Fruit fly (Drosophila melanogaster) whole organism, pupa: Measurements from ENCODE around the gene rst.
A peak's percentile ranks its signal among the peaks of the same experiment; 100 is the strongest.

Experiments used
- CG10348 ChIP-seq: fragments of 200-800 bp; sonication (Bioruptor generic); IDR thresholded peaks from 2 replicates; pipeline ENCODE4 v1.3.6; 2022; ENCODE audit warnings: missing biosample characterization, missing genetic modification characterization
- CG12605 ChIP-seq: fragments of 200-800 bp; sonication (Bioruptor generic); IDR thresholded peaks from 2 replicates; pipeline ENCODE4 v1.3.6; 2022; ENCODE audit warnings: missing biosample characterization, missing genetic modification characterization
- CG13204 ChIP-seq: fragments of 200-800 bp; sonication (Bioruptor generic); optimal IDR thresholded peaks from 2 replicates; lab custom pipeline; 2018; ENCODE audit warnings: missing biosample characterization, mild to moderate bottlenecking, missing genetic modification characterization, moderate library complexity
- CG14655 ChIP-seq: fragments of 200-800 bp; sonication (Bioruptor generic); optimal IDR thresholded peaks from 3 replicates; lab custom pipeline; 2017; ENCODE audit warnings: mild to moderate bottlenecking, missing biosample characterization, missing genetic modification reagents, missing genetic modification characterization
- CG15710 ChIP-seq: fragments of 200-800 bp; sonication (Bioruptor generic); optimal IDR thresholded peaks from 2 replicates; lab custom pipeline; 2018; ENCODE audit warnings: missing biosample characterization, mild to moderate bottlenecking, missing genetic modification characterization, moderate library complexity
- CG17806 ChIP-seq: fragments of 200-800 bp; sonication (Bioruptor generic); optimal IDR thresholded peaks from 2 replicates; lab custom pipeline; 2018; ENCODE audit warnings: missing biosample characterization, mild to moderate bottlenecking, missing genetic modification characterization, moderate library complexity
- CG32121 ChIP-seq: fragments of 200-800 bp; sonication (Bioruptor generic); IDR thresholded peaks from 2 replicates; pipeline ENCODE4 v1.3.6; 2022; ENCODE audit warnings: missing biosample characterization, missing genetic modification characterization
- CG34367 ChIP-seq: fragments of 200-800 bp; sonication (Bioruptor generic); optimal IDR thresholded peaks from 2 replicates; lab custom pipeline; 2018; ENCODE audit warnings: missing biosample characterization, mild to moderate bottlenecking, missing genetic modification characterization
- CG4496 ChIP-seq: fragments of 200-800 bp; sonication (Bioruptor generic); IDR thresholded peaks from 3 replicates; pipeline ENCODE4 v1.3.6; 2022; ENCODE audit warnings: missing biosample characterization, missing genetic modification characterization
- CG8159 ChIP-seq: fragments of 200-800 bp; sonication (Bioruptor generic); optimal IDR thresholded peaks from 3 replicates; lab custom pipeline; 2018; ENCODE audit warnings: missing biosample characterization, mild to moderate bottlenecking, missing genetic modification characterization, moderate library complexity
- CG8301 ChIP-seq: fragments of 200-800 bp; sonication (Bioruptor generic); optimal IDR thresholded peaks from 2 replicates; lab custom pipeline; 2018; ENCODE audit warnings: missing biosample characterization, mild to moderate bottlenecking, missing genetic modification characterization
- CG9948 ChIP-seq: fragments of 200-800 bp; sonication (Bioruptor generic); optimal IDR thresholded peaks from 2 replicates; lab custom pipeline; 2018; ENCODE audit warnings: missing biosample characterization, mild to moderate bottlenecking, missing genetic modification characterization, moderate library complexity
- D1 ChIP-seq: fragments of 200-800 bp; sonication (Bioruptor generic); optimal IDR thresholded peaks from 2 replicates; lab custom pipeline; 2018; ENCODE audit warnings: missing biosample characterization, mild to moderate bottlenecking, missing genetic modification characterization, moderate library complexity
- EcR ChIP-seq: fragments of 200-800 bp; sonication (Bioruptor generic); optimal IDR thresholded peaks from 3 replicates; lab custom pipeline; 2019; ENCODE audit warnings: missing biosample characterization, missing genetic modification characterization, mild to moderate bottlenecking, moderate library complexity, missing genetic modification reagents
- Ets98B ChIP-seq: fragments of 200-800 bp; sonication (Bioruptor generic); IDR thresholded peaks from 2 replicates; pipeline ENCODE4 v1.3.6; 2022; ENCODE audit warnings: missing biosample characterization, missing genetic modification characterization
- Pif1A ChIP-seq: fragments of 200-800 bp; sonication (Bioruptor generic); optimal IDR thresholded peaks from 3 replicates; lab custom pipeline; 2016; ENCODE audit warnings: missing biosample characterization, missing genetic modification characterization
- Pif1B ChIP-seq: fragments of 200-800 bp; sonication (Bioruptor generic); optimal IDR thresholded peaks from 3 replicates; lab custom pipeline; 2016; ENCODE audit warnings: missing biosample characterization, missing genetic modification characterization
- Snoo ChIP-seq: fragments of 200-800 bp; sonication (Bioruptor generic); optimal IDR thresholded peaks from 3 replicates; lab custom pipeline; 2017; ENCODE audit warnings: missing biosample characterization, mild to moderate bottlenecking, missing genetic modification characterization, inconsistent platforms
- fd96Ca ChIP-seq: fragments of 200-800 bp; sonication (Bioruptor generic); IDR thresholded peaks from 3 replicates; pipeline ENCODE4 v1.3.6; 2022; ENCODE audit warnings: missing biosample characterization, missing genetic modification characterization
- gl ChIP-seq: fragments of 200-800 bp; sonication (Bioruptor generic); optimal IDR thresholded peaks from 2 replicates; lab custom pipeline; 2018; ENCODE audit warnings: missing biosample characterization, mild to moderate bottlenecking, missing genetic modification characterization
- rn ChIP-seq: fragments of 200-800 bp; sonication (Bioruptor generic); IDR thresholded peaks from 2 replicates; pipeline ENCODE4 v1.3.6; 2022; ENCODE audit warnings: missing biosample characterization, missing genetic modification characterization

Gene rst

dm6 chrX:2982441-2982995 lies 8.9 kb upstream of the rst start:
- no peak for TF ChIP-seq Pif1B
- no peak for TF ChIP-seq EcR
- TF ChIP-seq CG8159 (tag; lab: Kevin White, UChicago) = no peak
- no peak for TF ChIP-seq rn (GFP tag; lab: Robert Waterston, UW)
- no peak for TF ChIP-seq CG8301 (tag; lab: Kevin White, UChicago)
- no peak for TF ChIP-seq CG17806
- no peak for TF ChIP-seq fd96Ca (GFP tag; lab: Robert Waterston, UW)
- TF ChIP-seq Pif1A (GFP tag; lab: Kevin White, UChicago) = no peak
- no peak for TF ChIP-seq CG14655 (GFP tag; lab: Kevin White, UChicago)
- no peak for TF ChIP-seq Snoo (tag; lab: Kevin White, UChicago)
- TF ChIP-seq CG15710 = no peak
- no peak for TF ChIP-seq CG34367 (tag; lab: Kevin White, UChicago)
- no peak for TF ChIP-seq CG13204
- no peak for TF ChIP-seq CG4496
- TF ChIP-seq Ets98B (GFP tag; lab: Robert Waterston, UW) = no peak
- no peak for TF ChIP-seq CG10348 (GFP tag; lab: Robert Waterston, UW)
- TF ChIP-seq CG32121 (GFP tag; lab: Robert Waterston, UW) = no peak

dm6 chrX:2980290-2980689 lies 6.7 kb upstream of the rst start:
- TF ChIP-seq D1 = no peak
- TF ChIP-seq CG8159 (tag; lab: Kevin White, UChicago) = no peak
- no peak for TF ChIP-seq CG13204
- TF ChIP-seq Pif1A (GFP tag; lab: Kevin White, UChicago) = no peak
- TF ChIP-seq CG34367 (tag; lab: Kevin White, UChicago) = no peak
- TF ChIP-seq Ets98B (GFP tag; lab: Robert Waterston, UW) = no peak
- TF ChIP-seq rn (GFP tag; lab: Robert Waterston, UW) = no peak
- no peak for TF ChIP-seq CG4496
- TF ChIP-seq EcR = no peak
- no peak for TF ChIP-seq Snoo (tag; lab: Kevin White, UChicago)
- no peak for TF ChIP-seq gl (tag; lab: Kevin White, UChicago)
- no peak for TF ChIP-seq CG14655 (GFP tag; lab: Kevin White, UChicago)
- TF ChIP-seq, all 21 proteins: peak for 0

dm6 chrX:2977857-2978473 lies 4.3 kb upstream of the rst start:
- TF ChIP-seq rn (GFP tag; lab: Robert Waterston, UW) (0 out of 2 replicates have a peak, but pooled peaks have one; percentile 21), CG8301 (tag; lab: Kevin White, UChicago) (peak; percentile 33), CG4496 (peak; percentile 79), CG14655 (GFP tag; lab: Kevin White, UChicago) (peak; percentile 49), CG15710 (peak; percentile 40), CG9948 (tag; lab: Kevin White, UChicago) (peak; percentile 41), CG17806 (peak; percentile 57), Pif1B (peak; percentile 19), gl (tag; lab: Kevin White, UChicago) (no peak), D1 (no peak), Ets98B (GFP tag; lab: Robert Waterston, UW) (peak; percentile 67; the same call in 1 of the 2 replicates), CG12605 (GFP tag; lab: Robert Waterston, UW) (no peak), CG34367 (tag; lab: Kevin White, UChicago) (peak; percentile 49), CG10348 (GFP tag; lab: Robert Waterston, UW) (0 out of 2 replicates have a peak, but pooled peaks have one; percentile 19), Pif1A (GFP tag; lab: Kevin White, UChicago) (peak; percentile 56), Snoo (tag; lab: Kevin White, UChicago) (peak; percentile 50), CG32121 (GFP tag; lab: Robert Waterston, UW) (peak; percentile 65), CG13204 (no peak), fd96Ca (GFP tag; lab: Robert Waterston, UW) (peak; percentile 71), CG8159 (tag; lab: Kevin White, UChicago) (peak; percentile 64), EcR (no peak)
- TF ChIP-seq, all 21 proteins: peak for 16

- TF ChIP-seq Ets98B (GFP tag; lab: Robert Waterston, UW) (no peak), CG13204 (no peak), fd96Ca (GFP tag; lab: Robert Waterston, UW) (no peak), CG15710 (no peak), CG12605 (GFP tag; lab: Robert Waterston, UW) (no peak), rn (GFP tag; lab: Robert Waterston, UW) (no peak), CG10348 (GFP tag; lab: Robert Waterston, UW) (no peak), D1 (no peak), CG8159 (tag; lab: Kevin White, UChicago) (no peak), Pif1A (GFP tag; lab: Kevin White, UChicago) (no peak)
These were observed 4.6 kb downstream of the rst start for dm6 chrX:2969039-2969438.

- TF ChIP-seq Ets98B (GFP tag; lab: Robert Waterston, UW) = no peak
- TF ChIP-seq CG14655 (GFP tag; lab: Kevin White, UChicago) = no peak
- no peak for TF ChIP-seq CG15710
- no peak for TF ChIP-seq EcR
- TF ChIP-seq Pif1A (GFP tag; lab: Kevin White, UChicago) = no peak
- TF ChIP-seq Snoo (tag; lab: Kevin White, UChicago) = no peak
- TF ChIP-seq CG8301 (tag; lab: Kevin White, UChicago) = no peak
- TF ChIP-seq Pif1B = no peak
- no peak for TF ChIP-seq CG12605 (GFP tag; lab: Robert Waterston, UW)
- no peak for TF ChIP-seq CG32121 (GFP tag; lab: Robert Waterston, UW)
- TF ChIP-seq fd96Ca (GFP tag; lab: Robert Waterston, UW) = no peak
These were observed 8.9 kb downstream of the rst start for dm6 chrX:2964678-2965231.
